Worm (Caenorhabditis elegans) whole organism, L1 larva: ENCODE measurements around the gene K03H1.13.

ENCODE experiments used
- C16A3.4 ChIP-seq: fragments of 150-350 bp; optimal IDR thresholded peaks from 2 replicates; lab custom pipeline; 2014; ENCODE audit warnings: missing biosample characterization, missing genetic modification characterization
- C34B4.2 ChIP-seq: sonication (generic microtip); optimal IDR thresholded peaks from 2 replicates; lab custom pipeline; 2017; ENCODE audit warnings: mild to moderate bottlenecking, missing genetic modification characterization, missing compliant biosample characterization
- Y116A8C.19 ChIP-seq: sonication (generic microtip); optimal IDR thresholded peaks from 2 replicates; lab custom pipeline; 2016; ENCODE audit warnings: missing compliant biosample characterization, missing genetic modification characterization, borderline replicate concordance
- aha-1 ChIP-seq: fragments of 150-350 bp; optimal IDR thresholded peaks from 2 replicates; lab custom pipeline; 2014; ENCODE audit warnings: missing biosample characterization, missing genetic modification characterization
- alr-1 ChIP-seq: fragments of 200-800 bp; sonication (Bioruptor generic); optimal IDR thresholded peaks from 2 replicates; lab custom pipeline; 2018; ENCODE audit warnings: borderline replicate concordance, mild to moderate bottlenecking, missing genetic modification characterization, missing compliant biosample characterization
- ama-1 ChIP-seq: fragments of 150-350 bp; optimal IDR thresholded peaks from 2 replicates; lab custom pipeline; 2014
- blmp-1 ChIP-seq: fragments of 150-350 bp; optimal IDR thresholded peaks from 2 replicates; lab custom pipeline; 2014; ENCODE audit warnings: missing biosample characterization, missing genetic modification characterization
- ceh-63 ChIP-seq: fragments of 200-800 bp; sonication (Bioruptor generic); optimal IDR thresholded peaks from 2 replicates; lab custom pipeline; 2018; ENCODE audit warnings: mild to moderate bottlenecking, missing genetic modification characterization, missing compliant biosample characterization
- ceh-82 ChIP-seq, 3 experiments: fragments of 150-350 bp in 1 of 3; sonication (generic microtip) in 2 of 3; optimal IDR thresholded peaks; 2 replicates each; lab custom pipeline; 2014 to 2017; ENCODE audit warnings: missing biosample characterization in 3 of 3, missing genetic modification characterization in 3 of 3
- ceh-88 ChIP-seq: fragments of 200-800 bp; sonication (Bioruptor generic); IDR thresholded peaks from 2 replicates; pipeline ENCODE4 v1.3.6; 2022; ENCODE audit warnings: missing genetic modification characterization, missing compliant biosample characterization
- ces-1 ChIP-seq: fragments of 150-350 bp; optimal IDR thresholded peaks from 2 replicates; lab custom pipeline; 2014; ENCODE audit warnings: missing biosample characterization, missing genetic modification reagents, missing genetic modification characterization
- dpl-1 ChIP-seq, 3 experiments: fragments of 150-350 bp in 2 of 3; sonication (generic microtip) in 1 of 3; optimal IDR thresholded peaks; 2 replicates each; lab custom pipeline; 2014 to 2017; ENCODE audit warnings: missing biosample characterization in 3 of 3, missing genetic modification characterization in 3 of 3, missing genetic modification reagents in 3 of 3
- dsc-1 ChIP-seq: sonication (generic microtip); optimal IDR thresholded peaks from 2 replicates; lab custom pipeline; 2016; ENCODE audit warnings: mild to moderate bottlenecking, missing genetic modification characterization, missing compliant biosample characterization
- efl-1 ChIP-seq, 4 experiments: fragments of 150-350 bp; optimal IDR thresholded peaks in 3 of 4; peaks in 1 of 4; 1 replicate in 1 of 4; 2 replicates in 3 of 4; lab custom pipeline; 2014; ENCODE audit warnings: missing biosample characterization in 2 of 4, missing genetic modification characterization in 2 of 4, missing genetic modification reagents in 2 of 4
- egl-13 ChIP-seq: sonication (generic microtip); optimal IDR thresholded peaks from 2 replicates; lab custom pipeline; 2016; ENCODE audit warnings: missing genotype, missing genetic modification reagents, missing genetic modification characterization, missing compliant biosample characterization
- elt-2 ChIP-seq: sonication (generic microtip); optimal IDR thresholded peaks from 2 replicates; lab custom pipeline; 2016; ENCODE audit warnings: missing genetic modification characterization, mild to moderate bottlenecking, inconsistent platforms, missing compliant biosample characterization, missing genetic modification reagents
- elt-3 ChIP-seq, 6 experiments: fragments of 150-350 bp in 1 of 6; sonication (generic microtip); optimal IDR thresholded peaks; 2 replicates each; lab custom pipeline; 2017 to 2018; ENCODE audit warnings: missing biosample characterization in 6 of 6, missing genetic modification characterization in 6 of 6, inconsistent platforms in 1 of 6
- ets-5 ChIP-seq: fragments of 200-800 bp; sonication (Bioruptor generic); IDR thresholded peaks from 2 replicates; pipeline ENCODE4 v1.3.6; 2022; ENCODE audit warnings: missing genetic modification characterization, missing compliant biosample characterization
- fkh-10 ChIP-seq: sonication (generic microtip); optimal IDR thresholded peaks from 2 replicates; lab custom pipeline; 2017; ENCODE audit warnings: missing biosample characterization, missing genetic modification reagents, missing genetic modification characterization
- fkh-4 ChIP-seq: sonication (generic microtip); optimal IDR thresholded peaks from 2 replicates; lab custom pipeline; 2016; ENCODE audit warnings: missing compliant biosample characterization, missing genetic modification characterization, borderline replicate concordance
- fos-1 ChIP-seq: fragments of 150-350 bp; optimal IDR thresholded peaks from 2 replicates; lab custom pipeline; 2014; ENCODE audit warnings: missing biosample characterization, missing genetic modification characterization
- hlh-17 ChIP-seq: fragments of 200-800 bp; sonication (Bioruptor generic); optimal IDR thresholded peaks from 2 replicates; lab custom pipeline; 2018; ENCODE audit warnings: missing genetic modification characterization, mild to moderate bottlenecking, missing compliant biosample characterization, moderate library complexity, borderline replicate concordance
- hlh-4 ChIP-seq: sonication (generic microtip); optimal IDR thresholded peaks from 2 replicates; lab custom pipeline; 2016; ENCODE audit warnings: mild to moderate bottlenecking, missing genetic modification characterization, missing compliant biosample characterization
- jun-1 ChIP-seq: fragments of 150-350 bp; optimal IDR thresholded peaks from 2 replicates; lab custom pipeline; 2014; ENCODE audit warnings: missing biosample characterization, missing genetic modification reagents, missing genetic modification characterization
- lin-15B ChIP-seq: fragments of 150-350 bp; sonication (generic microtip); optimal IDR thresholded peaks from 3 replicates; lab custom pipeline; 2014; ENCODE audit warnings: missing biosample characterization, missing genetic modification characterization
- lin-35 ChIP-seq, 2 experiments: fragments of 150-350 bp; optimal IDR thresholded peaks; 2 replicates each; lab custom pipeline; 2014; ENCODE audit warnings: missing biosample characterization in 2 of 2, missing genetic modification characterization in 2 of 2, missing genetic modification reagents in 2 of 2
- lir-3 ChIP-seq: sonication (generic microtip); optimal IDR thresholded peaks from 2 replicates; lab custom pipeline; 2016; ENCODE audit warnings: mild to moderate bottlenecking, missing genetic modification characterization, moderate library complexity, missing compliant biosample characterization; ENCODE audit not compliant: poor library complexity
- lsy-2 ChIP-seq, 2 experiments: fragments of 150-350 bp; optimal IDR thresholded peaks; 2 replicates each; lab custom pipeline; 2014; ENCODE audit warnings: missing biosample characterization in 2 of 2, missing genetic modification characterization in 2 of 2
- mdl-1 ChIP-seq, 2 experiments: fragments of 150-350 bp; optimal IDR thresholded peaks; 2 replicates each; lab custom pipeline; 2014 to 2017; ENCODE audit warnings: missing biosample characterization in 2 of 2, missing genetic modification characterization in 2 of 2, inconsistent platforms in 1 of 2
- nhr-12 ChIP-seq: sonication (generic microtip); optimal IDR thresholded peaks from 2 replicates; lab custom pipeline; 2017; ENCODE audit warnings: missing biosample characterization, missing genetic modification characterization
- nhr-19 ChIP-seq: fragments of 200-800 bp; sonication (Bioruptor generic); conservative IDR thresholded peaks from 2 replicates; pipeline ENCODE4 v1.3.6; 2022; ENCODE audit warnings: missing genetic modification characterization, missing compliant biosample characterization
- nhr-28 ChIP-seq: fragments of 150-350 bp; optimal IDR thresholded peaks from 2 replicates; lab custom pipeline; 2014; ENCODE audit warnings: missing biosample characterization, missing genetic modification characterization
- nhr-77 ChIP-seq: fragments of 150-350 bp; optimal IDR thresholded peaks from 2 replicates; lab custom pipeline; 2014; ENCODE audit warnings: missing biosample characterization, missing genetic modification characterization
- nhr-84 ChIP-seq: sonication (generic microtip); optimal IDR thresholded peaks from 2 replicates; lab custom pipeline; 2017; ENCODE audit warnings: missing biosample characterization, missing genetic modification characterization
- pqm-1 ChIP-seq: sonication (generic microtip); optimal IDR thresholded peaks from 3 replicates; lab custom pipeline; 2017; ENCODE audit warnings: missing biosample characterization, missing genetic modification characterization
- snpc-4 ChIP-seq: fragments of 150-350 bp; optimal IDR thresholded peaks from 2 replicates; lab custom pipeline; 2014; ENCODE audit warnings: missing biosample characterization, missing genetic modification characterization
- snu-23 ChIP-seq: sonication (generic microtip); optimal IDR thresholded peaks from 2 replicates; lab custom pipeline; 2016; ENCODE audit warnings: missing genetic modification characterization, missing compliant biosample characterization
- sptf-1 ChIP-seq: fragments of 150-350 bp; optimal IDR thresholded peaks from 2 replicates; lab custom pipeline; 2014; ENCODE audit warnings: missing biosample characterization, missing genetic modification characterization
- unc-62 ChIP-seq: fragments of 150-350 bp; optimal IDR thresholded peaks from 2 replicates; lab custom pipeline; 2014; ENCODE audit warnings: missing biosample characterization, missing genetic modification reagents, missing genetic modification characterization
- xbp-1 ChIP-seq: sonication (generic microtip); optimal IDR thresholded peaks from 2 replicates; lab custom pipeline; 2016; ENCODE audit warnings: missing genetic modification characterization, missing compliant biosample characterization
- zag-1 ChIP-seq: fragments of 150-350 bp; optimal IDR thresholded peaks from 2 replicates; lab custom pipeline; 2014; ENCODE audit warnings: missing biosample characterization, missing genetic modification characterization
- zip-4 ChIP-seq: fragments of 200-800 bp; sonication (Bioruptor generic); optimal IDR thresholded peaks from 2 replicates; lab custom pipeline; 2018; ENCODE audit warnings: mild to moderate bottlenecking, missing genetic modification characterization, moderate library complexity, missing compliant biosample characterization
- ztf-4 ChIP-seq: fragments of 150-350 bp; optimal IDR thresholded peaks from 2 replicates; lab custom pipeline; 2014; ENCODE audit warnings: missing biosample characterization, missing genetic modification characterization

K03H1.13 gene

DNA sequence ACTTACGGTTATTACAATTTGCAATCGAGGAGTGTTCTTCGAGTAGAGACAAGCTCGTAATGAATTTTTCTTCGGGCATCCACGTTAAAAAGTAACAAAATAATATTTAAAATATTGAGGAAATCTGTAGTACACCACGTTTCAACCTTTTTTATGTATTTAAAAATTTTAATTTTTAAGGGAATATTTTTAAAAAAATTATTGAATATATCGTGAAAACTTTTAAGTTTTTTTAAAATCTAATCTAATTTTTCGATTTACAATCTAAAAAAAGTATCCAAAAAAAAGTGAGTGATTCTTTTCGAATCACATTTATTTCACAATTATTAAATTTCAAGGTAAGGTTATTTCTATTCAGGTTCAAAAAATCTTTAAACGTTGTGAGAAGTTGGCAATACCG, 5.4 kb downstream of the K03H1.13 start, which contains the start of gene gln-2:
Gene gln-2 (minus strand): TSS at position 101 of the 400 bp plus-strand sequence.
- TF ChIP-seq lir-3 (tag; lab: Kevin White, UChicago) (no peak), unc-62 (GFP tag; lab: Kevin White, UChicago) (no peak), dsc-1 (tag; lab: Kevin White, UChicago) (no peak), C34B4.2 (tag; lab: Kevin White, UChicago) (no peak), lsy-2 (tag; optimal IDR thresholded peaks at IDR 0.05; lab: Kevin White, UChicago) (no peak), pqm-1 (tag; lab: Kevin White, UChicago) (no peak), sptf-1 (tag; lab: Kevin White, UChicago) (no peak), zip-4 (GFP tag; lab: Kevin White, UChicago) (no peak), snpc-4 (tag; lab: Kevin White, UChicago) (no peak), snu-23 (GFP tag; lab: Kevin White, UChicago) (no peak), fkh-10 (GFP tag; lab: Kevin White, UChicago) (no peak), nhr-19 (GFP tag; lab: Robert Waterston, UW) (no peak), ceh-82 (tag; optimal IDR thresholded peaks at IDR 0.05; lab: Kevin White, UChicago) (no peak), ces-1 (GFP tag; lab: Kevin White, UChicago) (no peak), ets-5 (GFP tag; lab: Robert Waterston, UW) (no peak), elt-3 (tag; optimal IDR thresholded peaks at IDR 0.05; lab: Kevin White, UChicago) (no peak), nhr-77 (tag; lab: Kevin White, UChicago) (no peak), xbp-1 (tag; lab: Kevin White, UChicago) (no peak), hlh-17 (GFP tag; lab: Kevin White, UChicago) (no peak), egl-13 (tag; lab: Kevin White, UChicago) (no peak)

ce11 chrIII:9941020-9941674, 9.0 kb downstream of the K03H1.13 start, which contains the start of the genes K03H1.9 and K03H1.12:
Gene K03H1.9, minus strand, starts transcription at chrIII:9941490.
Gene K03H1.12, plus strand, starts transcription at chrIII:9941624.
- TF ChIP-seq nhr-19 (GFP tag; lab: Robert Waterston, UW) = no peak
- TF ChIP-seq efl-1 (optimal IDR thresholded peaks at IDR 0.05; lab: Kevin White, UChicago) = no peak
- no peak for TF ChIP-seq efl-1 (GFP tag; optimal IDR thresholded peaks at IDR 0.05 in 1 of 2; lab: Kevin White, UChicago)
- no peak for TF ChIP-seq elt-2 (tag; lab: Kevin White, UChicago)
- TF ChIP-seq lin-15B = no peak
- no peak for TF ChIP-seq nhr-12 (tag; lab: Kevin White, UChicago)
- TF ChIP-seq zag-1 = no peak
- TF ChIP-seq hlh-4 (tag; lab: Kevin White, UChicago) = no peak
- TF ChIP-seq ceh-88 (GFP tag; lab: Robert Waterston, UW) = no peak
- TF ChIP-seq C16A3.4 (tag; lab: Kevin White, UChicago) = no peak
- TF ChIP-seq ama-1 (lab: Kevin White, UChicago) = no peak
- TF ChIP-seq, all 84 proteins: peak for 0

DNA sequence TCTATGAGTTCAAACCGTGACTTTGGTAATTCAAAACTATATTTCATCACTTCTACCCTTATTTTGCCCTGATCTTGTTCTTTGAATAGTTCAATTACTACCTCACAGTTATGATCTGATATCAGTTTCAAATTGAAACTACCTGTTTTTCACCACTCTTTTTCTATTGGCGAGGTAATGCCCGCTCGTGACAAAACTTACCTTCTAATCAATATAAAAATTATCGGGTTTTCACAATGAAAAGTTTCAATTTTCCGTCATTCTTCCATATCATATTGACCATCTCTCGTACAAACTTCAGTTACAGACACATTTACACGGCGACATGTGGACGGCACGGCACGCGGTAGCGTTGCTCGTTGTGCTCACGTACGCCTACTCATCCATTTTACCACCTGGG, 18.1 kb downstream of the K03H1.13 start, which contains the start of gene dec-7:
Gene dec-7 (plus strand): TSS at position 308 of the 400 bp plus-strand sequence.
- TF ChIP-seq nhr-19 (GFP tag; lab: Robert Waterston, UW) (no peak), dsc-1 (tag; lab: Kevin White, UChicago) (no peak), mdl-1 (tag; optimal IDR thresholded peaks at IDR 0.05; lab: Kevin White, UChicago) (no peak), xbp-1 (tag; lab: Kevin White, UChicago) (no peak), hlh-17 (GFP tag; lab: Kevin White, UChicago) (no peak), ceh-63 (no peak), Y116A8C.19 (no peak), aha-1 (tag; lab: Kevin White, UChicago) (no peak), fos-1 (tag; lab: Kevin White, UChicago) (no peak)

DNA sequence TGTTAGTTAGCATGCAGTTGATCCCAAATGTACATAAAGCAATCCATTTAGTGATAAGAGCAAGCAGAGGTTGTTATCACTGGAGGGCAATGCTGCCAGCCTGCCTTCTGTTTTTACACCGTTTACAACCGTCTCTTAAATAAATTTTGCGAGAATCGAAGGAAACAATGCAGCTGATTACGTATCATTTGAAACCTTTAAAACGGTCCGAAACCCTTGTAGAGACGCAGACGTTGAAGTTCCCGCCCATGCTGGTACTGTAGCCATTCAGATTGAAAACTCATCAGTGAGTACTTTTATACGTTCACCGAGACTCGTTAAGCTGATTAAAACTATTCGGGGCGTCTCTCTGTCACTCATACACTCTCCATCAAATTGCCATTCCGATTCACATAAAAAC, 19.7 kb downstream of the K03H1.13 start:
- TF ChIP-seq zag-1 (no peak), C16A3.4 (tag; lab: Kevin White, UChicago) (no peak), elt-2 (tag; lab: Kevin White, UChicago) (peak; percentile 93), jun-1 (tag; lab: Kevin White, UChicago) (peak; percentile 10), efl-1 (optimal IDR thresholded peaks at IDR 0.05; lab: Kevin White, UChicago) (no peak), efl-1 (GFP tag; optimal IDR thresholded peaks at IDR 0.05 in 1 of 2; lab: Kevin White, UChicago) (peak in 1 of 2 experiments; percentile 91), zip-4 (GFP tag; lab: Kevin White, UChicago) (no peak), ztf-4 (tag; lab: Kevin White, UChicago) (no peak), lin-35 (GFP tag; optimal IDR thresholded peaks at IDR 0.05; lab: Kevin White, UChicago) (peak in 1 of 2 experiments; percentile 32), sptf-1 (tag; lab: Kevin White, UChicago) (no peak), dpl-1 (GFP tag; optimal IDR thresholded peaks at IDR 0.05; lab: Kevin White, UChicago) (no peak), nhr-84 (tag; lab: Kevin White, UChicago) (no peak), alr-1 (tag; lab: Kevin White, UChicago) (no peak), blmp-1 (no peak), unc-62 (GFP tag; lab: Kevin White, UChicago) (no peak), nhr-28 (tag; lab: Kevin White, UChicago) (no peak), lin-15B (no peak), fkh-4 (tag; lab: Kevin White, UChicago) (no peak), hlh-4 (tag; lab: Kevin White, UChicago) (no peak), nhr-77 (tag; lab: Kevin White, UChicago) (no peak)
